Worm (Caenorhabditis elegans) whole organism, L1 larva: ENCODE results near the gene Y57G11C.51.
A peak's percentile ranks its signal among the peaks of the same experiment; 100 is the strongest.

Source experiments
- F16B12.6 ChIP-seq: fragments of 150-350 bp; optimal IDR thresholded peaks from 2 replicates; lab custom pipeline; 2014; ENCODE audit warnings: missing biosample characterization, missing genetic modification characterization
- aha-1 ChIP-seq: fragments of 150-350 bp; optimal IDR thresholded peaks from 2 replicates; lab custom pipeline; 2014; ENCODE audit warnings: missing biosample characterization, missing genetic modification characterization
- alr-1 ChIP-seq: fragments of 200-800 bp; sonication (Bioruptor generic); optimal IDR thresholded peaks from 2 replicates; lab custom pipeline; 2018; ENCODE audit warnings: borderline replicate concordance, mild to moderate bottlenecking, missing genetic modification characterization, missing compliant biosample characterization
- ama-1 ChIP-seq: fragments of 150-350 bp; optimal IDR thresholded peaks from 2 replicates; lab custom pipeline; 2014
- ceh-82 ChIP-seq, 3 experiments: fragments of 150-350 bp in 1 of 3; sonication (generic microtip) in 2 of 3; optimal IDR thresholded peaks; 2 replicates each; lab custom pipeline; 2014 to 2017; ENCODE audit warnings: missing biosample characterization in 3 of 3, missing genetic modification characterization in 3 of 3
- ceh-88 ChIP-seq: fragments of 200-800 bp; sonication (Bioruptor generic); IDR thresholded peaks from 2 replicates; pipeline ENCODE4 v1.3.6; 2022; ENCODE audit warnings: missing genetic modification characterization, missing compliant biosample characterization
- dpl-1 ChIP-seq, 3 experiments: fragments of 150-350 bp in 2 of 3; sonication (generic microtip) in 1 of 3; optimal IDR thresholded peaks; 2 replicates each; lab custom pipeline; 2014 to 2017; ENCODE audit warnings: missing biosample characterization in 3 of 3, missing genetic modification characterization in 3 of 3, missing genetic modification reagents in 3 of 3
- efl-1 ChIP-seq, 4 experiments: fragments of 150-350 bp; optimal IDR thresholded peaks in 3 of 4; peaks in 1 of 4; 1 replicate in 1 of 4; 2 replicates in 3 of 4; lab custom pipeline; 2014; ENCODE audit warnings: missing biosample characterization in 2 of 4, missing genetic modification characterization in 2 of 4, missing genetic modification reagents in 2 of 4
- elt-3 ChIP-seq, 6 experiments: fragments of 150-350 bp in 1 of 6; sonication (generic microtip); optimal IDR thresholded peaks; 2 replicates each; lab custom pipeline; 2017 to 2018; ENCODE audit warnings: missing biosample characterization in 6 of 6, missing genetic modification characterization in 6 of 6, inconsistent platforms in 1 of 6
- ets-5 ChIP-seq: fragments of 200-800 bp; sonication (Bioruptor generic); IDR thresholded peaks from 2 replicates; pipeline ENCODE4 v1.3.6; 2022; ENCODE audit warnings: missing genetic modification characterization, missing compliant biosample characterization
- fkh-8 ChIP-seq: sonication (generic microtip); optimal IDR thresholded peaks from 2 replicates; lab custom pipeline; 2016; ENCODE audit warnings: mild to moderate bottlenecking, missing genetic modification characterization, missing compliant biosample characterization
- grh-1 ChIP-seq: fragments of 200-800 bp; sonication (Bioruptor generic); IDR thresholded peaks from 2 replicates; pipeline ENCODE4 v1.3.6; 2022; ENCODE audit warnings: missing genetic modification reagents, missing genetic modification characterization, missing compliant biosample characterization
- hlh-17 ChIP-seq: fragments of 200-800 bp; sonication (Bioruptor generic); optimal IDR thresholded peaks from 2 replicates; lab custom pipeline; 2018; ENCODE audit warnings: missing genetic modification characterization, mild to moderate bottlenecking, missing compliant biosample characterization, moderate library complexity, borderline replicate concordance
- irx-1 ChIP-seq: sonication (generic microtip); optimal IDR thresholded peaks from 2 replicates; lab custom pipeline; 2016; ENCODE audit warnings: missing genetic modification characterization, missing compliant biosample characterization
- jun-1 ChIP-seq: fragments of 150-350 bp; optimal IDR thresholded peaks from 2 replicates; lab custom pipeline; 2014; ENCODE audit warnings: missing biosample characterization, missing genetic modification reagents, missing genetic modification characterization
- lin-14 ChIP-seq: fragments of 200-800 bp; sonication (Bioruptor generic); optimal IDR thresholded peaks from 2 replicates; lab custom pipeline; 2018; ENCODE audit warnings: mild to moderate bottlenecking, missing genetic modification characterization, moderate library complexity, missing compliant biosample characterization
- lin-15B ChIP-seq: fragments of 150-350 bp; sonication (generic microtip); optimal IDR thresholded peaks from 3 replicates; lab custom pipeline; 2014; ENCODE audit warnings: missing biosample characterization, missing genetic modification characterization
- lin-35 ChIP-seq, 2 experiments: fragments of 150-350 bp; optimal IDR thresholded peaks; 2 replicates each; lab custom pipeline; 2014; ENCODE audit warnings: missing biosample characterization in 2 of 2, missing genetic modification characterization in 2 of 2, missing genetic modification reagents in 2 of 2
- lin-39 ChIP-seq: fragments of 150-350 bp; optimal IDR thresholded peaks from 2 replicates; lab custom pipeline; 2014; ENCODE audit warnings: missing biosample characterization, missing genetic modification reagents, missing genetic modification characterization
- lsy-2 ChIP-seq, 2 experiments: fragments of 150-350 bp; optimal IDR thresholded peaks; 2 replicates each; lab custom pipeline; 2014; ENCODE audit warnings: missing biosample characterization in 2 of 2, missing genetic modification characterization in 2 of 2
- mdl-1 ChIP-seq, 2 experiments: fragments of 150-350 bp; optimal IDR thresholded peaks; 2 replicates each; lab custom pipeline; 2014 to 2017; ENCODE audit warnings: missing biosample characterization in 2 of 2, missing genetic modification characterization in 2 of 2, inconsistent platforms in 1 of 2
- mef-2 ChIP-seq: fragments of 150-350 bp; optimal IDR thresholded peaks from 2 replicates; lab custom pipeline; 2014; ENCODE audit warnings: missing biosample characterization, missing genetic modification characterization
- nhr-19 ChIP-seq: fragments of 200-800 bp; sonication (Bioruptor generic); conservative IDR thresholded peaks from 2 replicates; pipeline ENCODE4 v1.3.6; 2022; ENCODE audit warnings: missing genetic modification characterization, missing compliant biosample characterization
- nhr-20 ChIP-seq: sonication (generic microtip); optimal IDR thresholded peaks from 2 replicates; lab custom pipeline; 2016; ENCODE audit warnings: mild to moderate bottlenecking, missing genetic modification characterization, missing compliant biosample characterization
- nhr-237 ChIP-seq: fragments of 150-350 bp; optimal IDR thresholded peaks from 2 replicates; lab custom pipeline; 2014; ENCODE audit warnings: missing biosample characterization, missing genetic modification characterization
- nhr-28 ChIP-seq: fragments of 150-350 bp; optimal IDR thresholded peaks from 2 replicates; lab custom pipeline; 2014; ENCODE audit warnings: missing biosample characterization, missing genetic modification characterization
- nhr-71 ChIP-seq: sonication (generic microtip); optimal IDR thresholded peaks from 2 replicates; lab custom pipeline; 2016; ENCODE audit warnings: mild to moderate bottlenecking, missing genetic modification characterization, moderate library complexity, missing compliant biosample characterization
- nhr-84 ChIP-seq: sonication (generic microtip); optimal IDR thresholded peaks from 2 replicates; lab custom pipeline; 2017; ENCODE audit warnings: missing biosample characterization, missing genetic modification characterization
- nhr-90 ChIP-seq: sonication (generic microtip); optimal IDR thresholded peaks from 2 replicates; lab custom pipeline; 2016; ENCODE audit warnings: mild to moderate bottlenecking, missing genetic modification characterization, missing compliant biosample characterization; ENCODE audit not compliant: poor library complexity
- pax-3 ChIP-seq: fragments of 200-800 bp; sonication (Bioruptor generic); optimal IDR thresholded peaks from 2 replicates; lab custom pipeline; 2018; ENCODE audit warnings: mild to moderate bottlenecking, missing genetic modification characterization, moderate library complexity, missing compliant biosample characterization
- pqm-1 ChIP-seq: sonication (generic microtip); optimal IDR thresholded peaks from 3 replicates; lab custom pipeline; 2017; ENCODE audit warnings: missing biosample characterization, missing genetic modification characterization
- rnt-1 ChIP-seq: sonication (generic microtip); optimal IDR thresholded peaks from 2 replicates; lab custom pipeline; 2016; ENCODE audit warnings: mild to moderate bottlenecking, missing genetic modification characterization, moderate library complexity, missing compliant biosample characterization
- skn-1 ChIP-seq: fragments of 150-350 bp; optimal IDR thresholded peaks from 2 replicates; lab custom pipeline; 2014; ENCODE audit warnings: missing biosample characterization, missing genetic modification characterization
- snpc-4 ChIP-seq: fragments of 150-350 bp; optimal IDR thresholded peaks from 2 replicates; lab custom pipeline; 2014; ENCODE audit warnings: missing biosample characterization, missing genetic modification characterization
- sox-4 ChIP-seq: sonication (generic microtip); optimal IDR thresholded peaks from 2 replicates; lab custom pipeline; 2016; ENCODE audit warnings: missing genetic modification characterization, missing compliant biosample characterization
- sup-37 ChIP-seq: fragments of 200-800 bp; sonication (Bioruptor generic); optimal IDR thresholded peaks from 2 replicates; lab custom pipeline; 2018; ENCODE audit warnings: mild to moderate bottlenecking, missing genetic modification characterization, missing compliant biosample characterization
- unc-130 ChIP-seq: fragments of 150-350 bp; optimal IDR thresholded peaks from 2 replicates; lab custom pipeline; 2017; ENCODE audit warnings: missing biosample characterization, missing genetic modification characterization, inconsistent platforms
- unc-30 ChIP-seq: sonication (generic microtip); optimal IDR thresholded peaks from 2 replicates; lab custom pipeline; 2017; ENCODE audit warnings: missing biosample characterization, missing genetic modification characterization
- unc-62 ChIP-seq: fragments of 150-350 bp; optimal IDR thresholded peaks from 2 replicates; lab custom pipeline; 2014; ENCODE audit warnings: missing biosample characterization, missing genetic modification reagents, missing genetic modification characterization
- xbp-1 ChIP-seq: sonication (generic microtip); optimal IDR thresholded peaks from 2 replicates; lab custom pipeline; 2016; ENCODE audit warnings: missing genetic modification characterization, missing compliant biosample characterization
- zag-1 ChIP-seq: fragments of 150-350 bp; optimal IDR thresholded peaks from 2 replicates; lab custom pipeline; 2014; ENCODE audit warnings: missing biosample characterization, missing genetic modification characterization
- ztf-4 ChIP-seq: fragments of 150-350 bp; optimal IDR thresholded peaks from 2 replicates; lab custom pipeline; 2014; ENCODE audit warnings: missing biosample characterization, missing genetic modification characterization

Y57G11C.51 gene

DNA sequence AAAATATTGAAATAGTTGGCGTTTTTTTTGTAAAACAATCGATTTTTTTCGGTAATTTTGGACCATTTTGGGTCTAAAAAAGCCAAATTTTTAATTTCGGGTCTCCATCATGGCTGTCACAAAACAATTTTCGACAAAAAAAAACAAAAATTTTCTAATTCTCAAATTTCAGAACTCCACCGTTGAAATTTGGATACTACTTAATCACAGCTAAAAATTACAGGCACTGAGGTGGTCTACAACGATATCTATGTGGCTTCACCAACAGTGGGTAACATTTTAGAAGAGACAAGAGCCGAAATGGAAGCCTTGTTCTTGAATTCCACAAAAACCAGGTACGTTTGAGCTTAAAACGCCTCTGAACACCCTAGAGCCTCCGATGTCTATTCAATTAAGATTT is 28.0 kb upstream of the Y57G11C.51 start, which contains the start of gene Y57G11C.1142:
TSS of gene Y57G11C.1142 (plus strand) at position 301 of the 400 bp plus-strand sequence.
- TF ChIP-seq lin-14 (GFP tag; lab: Kevin White, UChicago) (no peak), nhr-90 (tag; lab: Kevin White, UChicago) (no peak), zag-1 (tag; lab: Kevin White, UChicago) (no peak), jun-1 (no peak)

DNA sequence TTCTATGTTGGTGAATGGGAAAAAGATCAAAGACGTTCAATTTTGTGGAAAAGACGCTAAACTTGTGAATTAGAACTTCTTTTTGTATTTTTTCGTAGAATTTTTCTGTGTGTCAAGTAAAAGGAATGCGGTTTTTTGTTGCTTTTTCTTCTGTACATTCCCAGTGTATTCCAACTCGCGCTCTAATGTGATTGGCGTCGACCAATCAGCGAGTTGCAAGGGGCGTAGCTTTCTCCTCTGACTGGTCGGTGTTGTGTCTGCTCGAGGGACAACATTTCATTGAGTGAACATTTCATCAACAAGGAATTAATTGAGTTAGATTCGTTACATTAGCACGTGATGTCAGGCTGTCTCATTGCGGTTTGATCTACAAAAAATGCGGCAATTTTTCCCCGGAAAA is 26.6 kb upstream of the Y57G11C.51 start:
- TF ChIP-seq ama-1 (lab: Kevin White, UChicago) (no peak), unc-30 (no peak), lin-14 (GFP tag; lab: Kevin White, UChicago) (no peak)
- TF ChIP-seq, all 84 proteins: peak for 0

- TF ChIP-seq ama-1 (lab: Kevin White, UChicago) = peak; percentile 4
- no peak for TF ChIP-seq aha-1
- TF ChIP-seq jun-1 = no peak
Measured at ce11 chrIV:14799186-14799585, 24.8 kb upstream of the Y57G11C.51 start, which contains the start of gene Y57G11C.14. Gene Y57G11C.14, plus strand, starts transcription at chrIV:14799311.

ce11 chrIV:14797849-14798248 is 23.5 kb upstream of the Y57G11C.51 start, which contains the start of gene arl-8:
Gene arl-8, plus strand, starts transcription at chrIV:14798149.
- no peak for TF ChIP-seq mdl-1 (tag; optimal IDR thresholded peaks at IDR 0.05; lab: Kevin White, UChicago)
- TF ChIP-seq mef-2 = no peak
- no peak for TF ChIP-seq jun-1
- TF ChIP-seq unc-62 (GFP tag; lab: Kevin White, UChicago) = no peak
- TF ChIP-seq dpl-1 (GFP tag; optimal IDR thresholded peaks at IDR 0.05; lab: Kevin White, UChicago) = no peak
- TF ChIP-seq, all 84 proteins: peak for 0

ce11 chrIV:14797354-14797753 is 23.0 kb upstream of the Y57G11C.51 start, which contains the start of the genes Y57G11C.1147 and nuo-3:
Gene Y57G11C.1147, minus strand, starts transcription at chrIV:14797514.
Gene nuo-3, minus strand, starts transcription at chrIV:14797544.
- TF ChIP-seq nhr-20 = no peak
- no peak for TF ChIP-seq ztf-4 (tag; lab: Kevin White, UChicago)
- TF ChIP-seq snpc-4 (tag; lab: Kevin White, UChicago) = no peak
- no peak for TF ChIP-seq jun-1
- no peak for TF ChIP-seq nhr-71 (tag; lab: Kevin White, UChicago)
- TF ChIP-seq sox-4 (tag; lab: Kevin White, UChicago) = no peak
- no peak for TF ChIP-seq nhr-28 (tag; lab: Kevin White, UChicago)
- no peak for TF ChIP-seq unc-130 (tag; lab: Kevin White, UChicago)
- TF ChIP-seq sup-37 (GFP tag; lab: Kevin White, UChicago) = no peak
- TF ChIP-seq fkh-8 (tag; lab: Kevin White, UChicago) = no peak
- TF ChIP-seq efl-1 (optimal IDR thresholded peaks at IDR 0.05; lab: Kevin White, UChicago) = peak; percentile 27 to 50
- TF ChIP-seq efl-1 (GFP tag; optimal IDR thresholded peaks at IDR 0.05 in 1 of 2; lab: Kevin White, UChicago) = peak; percentile 19 to 89
- TF ChIP-seq lin-39 = no peak
- no peak for TF ChIP-seq pqm-1 (tag; lab: Kevin White, UChicago)
- peak in 1 of 2 experiments; percentile 24 for TF ChIP-seq mdl-1 (tag; optimal IDR thresholded peaks at IDR 0.05; lab: Kevin White, UChicago)
- no peak for TF ChIP-seq unc-62 (GFP tag; lab: Kevin White, UChicago)
- TF ChIP-seq F16B12.6 = no peak
- TF ChIP-seq nhr-84 = no peak
- no peak for TF ChIP-seq elt-3 (tag; optimal IDR thresholded peaks at IDR 0.05; lab: Kevin White, UChicago)
- peak in 2 of 3 experiments; percentile 20 to 41 for TF ChIP-seq dpl-1 (GFP tag; optimal IDR thresholded peaks at IDR 0.05; lab: Kevin White, UChicago)
- TF ChIP-seq nhr-237 (tag; lab: Kevin White, UChicago) = no peak
- TF ChIP-seq lin-35 (GFP tag; optimal IDR thresholded peaks at IDR 0.05; lab: Kevin White, UChicago) = peak; percentile 38 to 60
- TF ChIP-seq rnt-1 = no peak
- TF ChIP-seq lin-15B (tag; lab: Kevin White, UChicago) = peak; percentile 19
- TF ChIP-seq grh-1 (GFP tag; lab: Robert Waterston, UW) = no peak
- no peak for TF ChIP-seq ceh-88 (GFP tag; lab: Robert Waterston, UW)
- peak in 1 of 3 experiments; percentile 49 for TF ChIP-seq ceh-82 (tag; optimal IDR thresholded peaks at IDR 0.05; lab: Kevin White, UChicago)
- peak; percentile 18 to 61 for TF ChIP-seq lsy-2 (tag; optimal IDR thresholded peaks at IDR 0.05; lab: Kevin White, UChicago)
- TF ChIP-seq irx-1 (tag; lab: Kevin White, UChicago) = no peak
- no peak for TF ChIP-seq hlh-17
- no peak for TF ChIP-seq nhr-19 (GFP tag; lab: Robert Waterston, UW)
- TF ChIP-seq skn-1 = peak; percentile 62
- TF ChIP-seq pax-3 (tag; lab: Kevin White, UChicago) = no peak
- TF ChIP-seq ets-5 (GFP tag; lab: Robert Waterston, UW) = no peak
- no peak for TF ChIP-seq alr-1 (tag; lab: Kevin White, UChicago)
- no peak for TF ChIP-seq xbp-1 (tag; lab: Kevin White, UChicago)
